Worm (Caenorhabditis elegans) whole organism, late embryonic: ENCODE measurements around the gene maph-1.3.

Source experiments
- C38D4.7 ChIP-seq: fragments of 200-800 bp; sonication (Bioruptor generic); optimal IDR thresholded peaks from 2 replicates; lab custom pipeline; 2018; ENCODE audit warnings: mild to moderate bottlenecking, missing genetic modification characterization, moderate library complexity, missing compliant biosample characterization
- Y22D7AL.16 ChIP-seq: sonication (generic microtip); optimal IDR thresholded peaks from 2 replicates; lab custom pipeline; 2016; ENCODE audit warnings: missing genetic modification characterization, missing compliant biosample characterization
- ceh-19 ChIP-seq: fragments of 200-800 bp; sonication (Bioruptor generic); optimal IDR thresholded peaks from 2 replicates; lab custom pipeline; 2018; ENCODE audit warnings: mild to moderate bottlenecking, missing genetic modification characterization, missing compliant biosample characterization
- ceh-48 ChIP-seq: sonication (generic microtip); optimal IDR thresholded peaks from 2 replicates; lab custom pipeline; 2016; ENCODE audit warnings: missing genetic modification characterization, inconsistent platforms, missing compliant biosample characterization
- che-1 ChIP-seq: sonication (generic microtip); optimal IDR thresholded peaks from 2 replicates; lab custom pipeline; 2016; ENCODE audit warnings: mild to moderate bottlenecking, missing genetic modification characterization, missing compliant biosample characterization
- elt-2 ChIP-seq: sonication (generic microtip); optimal IDR thresholded peaks from 2 replicates; lab custom pipeline; 2016; ENCODE audit warnings: missing genetic modification reagents, missing genetic modification characterization, missing compliant biosample characterization
- fkh-6 ChIP-seq: sonication (generic microtip); optimal IDR thresholded peaks from 2 replicates; lab custom pipeline; 2016; ENCODE audit warnings: missing genetic modification characterization, missing compliant biosample characterization
- pha-2 ChIP-seq: sonication (generic microtip); optimal IDR thresholded peaks from 2 replicates; lab custom pipeline; 2017; ENCODE audit warnings: mild to moderate bottlenecking, missing genetic modification characterization, missing compliant biosample characterization
- pha-4 ChIP-seq: fragments of 150-350 bp; optimal IDR thresholded peaks from 2 replicates; lab custom pipeline; 2018; ENCODE audit warnings: missing biosample characterization, missing genetic modification reagents, missing genetic modification characterization
- pqm-1 ChIP-seq: sonication (generic microtip); optimal IDR thresholded peaks from 2 replicates; lab custom pipeline; 2016; ENCODE audit warnings: missing genetic modification characterization, missing compliant biosample characterization
- pros-1 ChIP-seq: fragments of 150-350 bp; optimal IDR thresholded peaks from 2 replicates; lab custom pipeline; 2014; ENCODE audit warnings: missing biosample characterization, missing genetic modification reagents, missing genetic modification characterization
- sox-4 ChIP-seq: sonication (generic microtip); optimal IDR thresholded peaks from 2 replicates; lab custom pipeline; 2017; ENCODE audit warnings: mild to moderate bottlenecking, missing genetic modification characterization, inconsistent platforms, missing compliant biosample characterization
- unc-42 ChIP-seq: sonication (generic microtip); optimal IDR thresholded peaks from 2 replicates; lab custom pipeline; 2016; ENCODE audit warnings: missing genotype, missing genetic modification characterization, missing compliant biosample characterization
- zip-5 ChIP-seq: sonication (generic microtip); optimal IDR thresholded peaks from 2 replicates; lab custom pipeline; 2016; ENCODE audit warnings: missing genetic modification characterization, missing compliant biosample characterization

Gene maph-1.3

DNA sequence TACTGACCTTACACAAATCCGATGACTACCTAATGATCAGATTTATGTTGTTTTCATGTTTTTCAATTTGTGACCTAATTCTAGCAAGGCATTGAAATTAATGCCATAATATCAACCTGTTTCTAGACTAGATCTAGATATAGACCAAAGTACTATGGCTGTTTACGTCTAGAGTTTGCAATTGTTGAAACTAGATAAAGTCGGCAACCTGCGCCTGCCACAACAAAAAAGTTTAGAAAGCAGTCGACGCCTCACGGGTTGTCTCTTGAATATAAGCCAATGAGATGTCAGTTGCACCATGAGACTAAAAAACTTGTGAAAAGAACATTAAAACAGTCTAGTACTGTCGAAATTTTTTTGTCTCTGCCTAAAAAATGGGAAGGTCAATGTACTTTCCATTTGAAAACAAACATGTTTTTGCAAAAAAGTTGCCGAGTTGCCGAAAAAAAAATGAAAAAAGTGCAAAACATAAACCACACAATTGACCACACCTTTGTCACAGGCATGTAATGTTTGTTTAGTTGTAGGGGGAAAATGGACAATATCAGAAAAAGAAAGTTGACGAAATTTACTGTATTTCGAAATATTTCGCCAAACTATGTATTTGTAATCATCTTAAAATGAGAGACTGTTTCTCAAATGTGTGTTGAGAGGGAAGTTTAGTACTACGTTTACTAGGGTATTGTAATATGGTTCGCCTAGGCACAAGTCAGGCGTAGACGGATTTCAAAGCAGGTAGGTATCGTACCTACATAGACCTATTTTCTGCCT lies 34.5 kb downstream of the maph-1.3 start:
- no peak for TF ChIP-seq pha-2 (tag; lab: Kevin White, UChicago)

DNA sequence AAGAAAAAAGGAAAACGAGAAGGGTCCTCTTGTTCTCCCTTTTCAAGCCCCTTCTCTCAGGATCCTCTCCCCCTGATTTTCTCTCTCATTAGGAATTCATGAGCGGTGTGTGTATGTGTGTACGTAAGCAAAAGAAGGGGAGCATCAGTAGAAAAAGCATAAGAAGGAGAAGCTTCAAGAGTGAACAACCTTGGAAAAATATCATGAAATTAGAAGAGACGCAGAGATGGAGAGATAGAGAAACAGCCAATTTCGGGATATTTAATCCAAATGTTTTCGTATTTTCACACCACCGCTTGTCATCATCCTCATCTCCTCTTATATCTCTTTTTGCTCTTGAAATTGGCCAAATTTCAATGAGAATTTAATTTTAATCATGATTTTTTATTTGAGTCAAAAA lies 38.5 kb downstream of the maph-1.3 start:
- no peak for TF ChIP-seq ceh-48 (tag; lab: Kevin White, UChicago)
- TF ChIP-seq Y22D7AL.16 (tag; lab: Kevin White, UChicago), result no peak
- peak; percentile 1 for TF ChIP-seq unc-42 (tag; lab: Kevin White, UChicago)

DNA sequence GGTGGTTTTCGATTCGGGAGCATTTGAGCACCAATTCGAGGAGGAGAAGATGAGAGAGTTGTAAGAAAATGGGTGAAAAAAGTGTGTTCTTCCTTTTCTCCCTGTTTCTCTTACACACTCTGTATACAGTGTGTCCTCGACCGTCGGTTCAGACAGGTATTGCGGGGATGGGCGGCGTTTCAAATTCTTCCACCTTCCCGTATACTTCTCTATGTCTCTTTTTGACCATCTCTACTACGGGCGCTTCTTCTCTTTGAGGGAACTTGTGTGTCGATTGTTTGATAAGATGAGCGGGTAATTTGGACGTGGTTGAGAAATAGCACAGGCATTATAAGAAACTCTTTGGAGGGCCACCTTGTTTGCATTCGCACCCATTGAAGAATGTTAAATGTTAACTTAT lies 42.9 kb downstream of the maph-1.3 start:
- TF ChIP-seq pha-4 (tag; lab: Kevin White, UChicago), result no peak
- TF ChIP-seq Y22D7AL.16 (tag; lab: Kevin White, UChicago), result no peak
- TF ChIP-seq zip-5 (tag; lab: Kevin White, UChicago), result no peak
- TF ChIP-seq unc-42 (tag; lab: Kevin White, UChicago), result no peak
- no peak for TF ChIP-seq ceh-19
- TF ChIP-seq che-1 (tag; lab: Kevin White, UChicago), result no peak

DNA sequence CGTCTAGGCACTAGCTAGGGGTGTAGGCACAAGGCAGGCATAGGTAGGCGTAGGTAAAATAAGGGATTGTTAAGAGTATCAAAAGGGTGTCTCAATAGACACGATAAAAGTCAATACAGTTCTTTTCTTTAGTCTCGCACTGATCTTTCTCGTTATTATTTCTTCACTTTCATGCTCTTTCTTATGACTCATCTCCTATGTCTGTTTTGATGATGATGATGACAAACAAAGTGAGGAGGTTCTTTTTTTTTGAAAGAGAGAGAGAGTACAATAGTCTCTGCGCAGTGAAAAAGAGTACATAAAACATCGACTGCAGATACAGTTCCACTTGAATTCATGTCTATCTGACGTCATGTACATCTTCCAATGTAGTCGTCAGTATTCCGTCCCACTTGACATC lies 45.2 kb downstream of the maph-1.3 start:
- TF ChIP-seq che-1 (tag; lab: Kevin White, UChicago) (no peak), fkh-6 (tag; lab: Kevin White, UChicago) (no peak), pqm-1 (no peak), pros-1 (tag; lab: Kevin White, UChicago) (no peak), sox-4 (no peak), pha-4 (tag; lab: Kevin White, UChicago) (no peak)

DNA sequence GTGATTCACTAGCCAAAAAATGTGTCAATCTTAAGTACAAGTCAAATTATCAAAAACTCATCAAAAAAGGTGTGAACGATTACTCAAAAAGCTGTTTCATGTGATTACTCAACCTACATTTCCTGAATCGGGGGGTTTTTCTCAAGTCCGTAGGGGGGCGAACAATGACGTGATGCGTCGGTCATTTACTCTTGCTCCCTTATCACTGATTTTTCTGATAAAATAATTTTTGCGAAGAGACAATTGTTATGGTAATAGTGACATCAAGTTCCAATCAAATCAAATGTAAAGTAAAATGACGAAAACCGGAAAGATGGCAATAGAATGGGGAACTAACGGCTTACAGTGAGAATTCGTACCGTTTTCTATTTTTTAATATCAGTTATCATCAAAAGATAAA lies 49.3 kb downstream of the maph-1.3 start:
- TF ChIP-seq elt-2 (tag; lab: Kevin White, UChicago) (peak; percentile 30), C38D4.7 (no peak)
